Worm (Caenorhabditis elegans): ENCODE results near the gene clec-233.

DNA sequence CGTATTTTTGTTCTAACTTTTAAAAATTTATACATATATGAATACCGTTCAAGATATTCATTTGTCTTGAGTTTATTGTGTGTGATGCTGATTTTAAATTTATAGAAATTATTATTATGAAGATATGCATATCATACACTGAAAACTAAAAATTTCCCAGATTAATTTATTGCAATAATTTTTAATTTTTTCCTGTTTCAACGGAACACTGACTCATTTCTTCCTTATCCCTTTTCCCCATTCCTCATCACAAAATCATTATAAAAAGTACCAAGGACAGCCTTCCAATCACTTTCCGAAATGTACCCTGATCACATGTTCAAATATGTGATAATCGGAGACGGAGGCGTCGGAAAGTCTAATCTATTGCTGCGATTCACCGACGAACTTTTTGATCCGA is 39.1 kb upstream of the clec-233 start, which contains the start of gene rabr-4:
- TF ChIP-seq him-1 (tag; optimal IDR thresholded peaks at IDR 0.05) (no peak), dao-5 (tag; optimal IDR thresholded peaks at IDR 0.05) (no peak)

Measured in whole organism, L4/young adult.